Worm (Caenorhabditis elegans) whole organism, L3 larva: ENCODE measurements around the gene ndub-3.

Experiments
- R02D3.7 ChIP-seq: fragments of 150-350 bp; optimal IDR thresholded peaks from 2 replicates; lab custom pipeline; 2014; ENCODE audit warnings: missing biosample characterization, missing genetic modification characterization
- ama-1 ChIP-seq: fragments of 150-350 bp; optimal IDR thresholded peaks from 2 replicates; lab custom pipeline; 2018
- elt-3 ChIP-seq, 3 experiments: fragments of 150-350 bp in 1 of 3; sonication (generic microtip) in 2 of 3; optimal IDR thresholded peaks; 2 replicates in 2 of 3; 4 replicates in 1 of 3; lab custom pipeline; 2014 to 2017; ENCODE audit warnings: missing biosample characterization in 3 of 3, missing genetic modification characterization in 3 of 3
- fkh-10 ChIP-seq: sonication (generic microtip); optimal IDR thresholded peaks from 2 replicates; lab custom pipeline; 2017; ENCODE audit warnings: missing biosample characterization, missing genetic modification reagents, missing genetic modification characterization
- lsy-12 ChIP-seq: sonication (generic microtip); optimal IDR thresholded peaks from 2 replicates; lab custom pipeline; 2016; ENCODE audit warnings: mild to moderate bottlenecking, missing genetic modification characterization, missing compliant biosample characterization
- tbx-2 ChIP-seq: sonication (generic microtip); optimal IDR thresholded peaks from 2 replicates; lab custom pipeline; 2016; ENCODE audit warnings: mild to moderate bottlenecking, missing genetic modification characterization, missing compliant biosample characterization
- unc-39 ChIP-seq: sonication (generic microtip); optimal IDR thresholded peaks from 4 replicates; lab custom pipeline; 2017; ENCODE audit warnings: missing biosample characterization, missing genetic modification characterization
- unc-62 ChIP-seq: fragments of 150-350 bp; sonication (generic microtip); optimal IDR thresholded peaks from 4 replicates; lab custom pipeline; 2014; ENCODE audit warnings: missing biosample characterization, missing genetic modification reagents, missing genetic modification characterization
- ztf-11 ChIP-seq: fragments of 150-350 bp; optimal IDR thresholded peaks from 2 replicates; lab custom pipeline; 2014; ENCODE audit warnings: missing biosample characterization, missing genetic modification characterization
- ztf-4 ChIP-seq: fragments of 150-350 bp; optimal IDR thresholded peaks from 2 replicates; lab custom pipeline; 2014; ENCODE audit warnings: missing biosample characterization, missing genetic modification characterization

ce11 chrII:8917339-8917738 lies 47.4 kb downstream of the ndub-3 start:
- TF ChIP-seq R02D3.7 (tag; lab: Kevin White, UChicago) (no peak), ama-1 (lab: Kevin White, UChicago) (no peak), fkh-10 (no peak), unc-62 (GFP tag; lab: Kevin White, UChicago) (no peak), ztf-11 (tag; lab: Kevin White, UChicago) (no peak), elt-3 (tag; optimal IDR thresholded peaks at IDR 0.05; lab: Kevin White, UChicago) (no peak), ztf-4 (no peak), tbx-2 (tag; lab: Kevin White, UChicago) (no peak), lsy-12 (tag; lab: Kevin White, UChicago) (no peak), unc-39 (no peak)
